Worm (Caenorhabditis elegans): ENCODE results near the gene cox-5A.

The cox-5A gene

ce11 chrIII:12944064-12944463 lies 38.8 kb downstream of the cox-5A start:
- no peak for TF ChIP-seq duxl-1 (tag; optimal IDR thresholded peaks at IDR 0.05; ENCODE audit: poor library complexity)
- TF ChIP-seq ceh-20 (GFP tag; IDR thresholded peaks at IDR 0.05): no peak
- TF ChIP-seq dmd-9 (GFP tag; IDR thresholded peaks at IDR 0.05): no peak
- no peak for TF ChIP-seq pqm-1 (tag; optimal IDR thresholded peaks at IDR 0.05)

- TF ChIP-seq unc-62 (GFP tag; optimal IDR thresholded peaks at IDR 0.05 in 1 of 2) (no peak), unc-62 (tag; optimal IDR thresholded peaks at IDR 0.05) (no peak), hmg-1.1 (GFP tag; IDR thresholded peaks at IDR 0.05) (0 out of 2 replicates have a peak, but pooled peaks have one; percentile 17), ceh-20 (GFP tag; IDR thresholded peaks at IDR 0.05) (peak; percentile 38; the same call in 1 of the 2 replicates)
These were observed 39.8 kb downstream of the cox-5A start for ce11 chrIII:12945072-12945471.

- TF ChIP-seq lin-1 (GFP tag; IDR thresholded peaks at IDR 0.05): 0 out of 2 replicates have a peak, but pooled peaks have one; percentile 17
- TF ChIP-seq arid-1 (GFP tag; conservative IDR thresholded peaks at IDR 0.05): 0 out of 2 replicates have a peak, but pooled peaks have one; percentile 5
- peak; percentile 98 for TF ChIP-seq ceh-28 (tag; optimal IDR thresholded peaks at IDR 0.05)
- TF ChIP-seq ZK337.2 (GFP tag; IDR thresholded peaks at IDR 0.05): peak; percentile 18; the same call in 1 of the 2 replicates
- no peak for TF ChIP-seq lin-15B (tag; optimal IDR thresholded peaks at IDR 0.05)
- no peak for TF ChIP-seq nhr-11 (tag; optimal IDR thresholded peaks at IDR 0.05)
- peak in 1 of 2 experiments; percentile 75 for TF ChIP-seq unc-62 (GFP tag; optimal IDR thresholded peaks at IDR 0.05 in 1 of 2)
- no peak for TF ChIP-seq unc-62 (tag; optimal IDR thresholded peaks at IDR 0.05)
- TF ChIP-seq egl-43 (GFP tag; IDR thresholded peaks at IDR 0.05): peak; percentile 64; the same call in 1 of the 2 replicates
- no peak for TF ChIP-seq hlh-11 (tag; optimal IDR thresholded peaks at IDR 0.05)
- TF ChIP-seq ceh-44 (GFP tag; IDR thresholded peaks at IDR 0.05): no peak
- no peak for TF ChIP-seq T20F7.1 (GFP tag; optimal IDR thresholded peaks at IDR 0.05)
- TF ChIP-seq lin-29 (GFP tag; IDR thresholded peaks at IDR 0.05): no peak
- TF ChIP-seq set-16 (GFP tag; IDR thresholded peaks at IDR 0.05): peak; percentile 78
- TF ChIP-seq cey-2 (tag; optimal IDR thresholded peaks at IDR 0.05; ENCODE audit: borderline replicate concordance, insufficient read depth): no peak
- TF ChIP-seq nhr-6 (tag; optimal IDR thresholded peaks at IDR 0.05): no peak
- TF ChIP-seq unc-130 (GFP tag; optimal IDR thresholded peaks at IDR 0.05): no peak
These were observed 46.3 kb downstream of the cox-5A start, which contains the start of gene Y39E4A.1 for ce11 chrIII:12951362-12952228. Gene Y39E4A.1 (plus strand): TSS chrIII:12951412.

ce11 chrIII:12952615-12953014 lies 47.3 kb downstream of the cox-5A start:
- TF ChIP-seq ceh-28 (tag; optimal IDR thresholded peaks at IDR 0.05) (peak; percentile 88), dve-1 (tag; optimal IDR thresholded peaks at IDR 0.05; ENCODE audit: insufficient read depth) (no peak), zip-11 (GFP tag; IDR thresholded peaks at IDR 0.05) (no peak)
